Worm (Caenorhabditis elegans): Measurements from ENCODE around the gene ZK994.6.

DNA sequence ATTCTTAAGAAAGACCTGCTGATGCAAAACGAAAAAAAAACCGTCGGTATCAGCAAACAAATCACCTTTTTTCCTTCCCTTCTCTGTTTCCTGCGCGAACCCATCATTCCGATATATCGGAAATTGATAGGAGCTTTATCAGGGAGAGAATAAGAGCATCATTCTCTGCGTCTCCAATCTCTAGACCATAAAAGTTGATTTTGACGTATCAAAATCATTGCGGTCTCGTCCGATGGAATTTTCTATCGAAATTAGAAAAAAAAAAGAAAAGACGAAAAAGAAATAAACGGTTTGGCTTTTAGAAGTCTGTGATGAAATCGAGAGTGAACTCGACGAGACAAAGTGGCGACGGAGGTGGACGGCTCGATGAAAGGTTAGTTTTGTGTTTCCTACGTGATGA lies 41.8 kb upstream of the ZK994.6 start, which contains the start of gene stdh-4:
- TF ChIP-seq ces-1 (GFP tag; optimal IDR thresholded peaks at IDR 0.05) = no peak
- no peak for TF ChIP-seq ztf-11 (tag; optimal IDR thresholded peaks at IDR 0.05)
- TF ChIP-seq snpc-4 (tag; optimal IDR thresholded peaks at IDR 0.05) = no peak
- no peak for TF ChIP-seq nhr-76 (tag; optimal IDR thresholded peaks at IDR 0.05)
- no peak for TF ChIP-seq blmp-1 (tag; optimal IDR thresholded peaks at IDR 0.05)
- no peak for TF ChIP-seq nhr-237 (tag; optimal IDR thresholded peaks at IDR 0.05)
- no peak for TF ChIP-seq ham-2 (GFP tag; optimal IDR thresholded peaks at IDR 0.05)
- TF ChIP-seq unc-120 (tag; optimal IDR thresholded peaks at IDR 0.05; ENCODE audit: poor library complexity, severe bottlenecking) = no peak
- no peak for TF ChIP-seq mls-2 (tag; optimal IDR thresholded peaks at IDR 0.05)
- no peak for TF ChIP-seq unc-39 (tag; optimal IDR thresholded peaks at IDR 0.05)
- no peak for TF ChIP-seq elt-3 (tag; optimal IDR thresholded peaks at IDR 0.05)

All from whole organism, mixed stage, embryonic.